Fruit fly (Drosophila melanogaster): Measurements from ENCODE around the gene Prp18.

The Prp18 gene

dm6 chr3R:19056884-19057283, 25.8 kb upstream of the Prp18 start:
- TF ChIP-seq noc (tag; optimal IDR thresholded peaks at IDR 0.05), result no peak

- TF ChIP-seq noc (tag; optimal IDR thresholded peaks at IDR 0.05), result no peak
Observed at dm6 chr3R:19054839-19055238, 23.8 kb upstream of the Prp18 start.

- no peak for TF ChIP-seq noc (tag; optimal IDR thresholded peaks at IDR 0.05)
Observed at dm6 chr3R:19052475-19052874, 21.4 kb upstream of the Prp18 start.

- TF ChIP-seq noc (tag; optimal IDR thresholded peaks at IDR 0.05), result peak; percentile 48
Observed at dm6 chr3R:19051247-19051646, 20.2 kb upstream of the Prp18 start.

- TF ChIP-seq noc (tag; optimal IDR thresholded peaks at IDR 0.05), result no peak
Observed at dm6 chr3R:19044638-19045037, 13.6 kb upstream of the Prp18 start.

- no peak for TF ChIP-seq noc (tag; optimal IDR thresholded peaks at IDR 0.05)
Observed at dm6 chr3R:19040685-19041084, 9.6 kb upstream of the Prp18 start.

- no peak for TF ChIP-seq noc (tag; optimal IDR thresholded peaks at IDR 0.05)
Observed at dm6 chr3R:19036521-19037142, 5.6 kb upstream of the Prp18 start.

- no peak for TF ChIP-seq noc (tag; optimal IDR thresholded peaks at IDR 0.05)
Observed at dm6 chr3R:19033238-19033637, 2.2 kb upstream of the Prp18 start, which contains the start of gene CG6026. CG6026 (plus strand) TSS chr3R:19033538.

- TF ChIP-seq noc (tag; optimal IDR thresholded peaks at IDR 0.05), result peak; percentile 78
Observed at dm6 chr3R:19028758-19029157, 2.3 kb downstream of the Prp18 start, which contains the start of the genes GatA and P5cr. GatA (minus strand) TSS chr3R:19028857. P5cr (plus strand) TSS chr3R:19028931.

dm6 chr3R:19027165-19027564, 3.9 kb downstream of the Prp18 start, which contains the start of gene NP15.6:
NP15.6 (plus strand) TSS chr3R:19027368.
- TF ChIP-seq noc (tag; optimal IDR thresholded peaks at IDR 0.05), result no peak

dm6 chr3R:19024761-19025160, 6.3 kb downstream of the Prp18 start, which contains the start of gene CG14285:
CG14285 (plus strand) TSS chr3R:19025099.
- TF ChIP-seq noc (tag; optimal IDR thresholded peaks at IDR 0.05), result no peak

dm6 chr3R:19023862-19024261, 7.2 kb downstream of the Prp18 start, which contains the start of the genes CG6005 and CG14286:
CG6005 (minus strand) TSS chr3R:19024030.
CG14286 (plus strand) TSS chr3R:19024092.
- no peak for TF ChIP-seq noc (tag; optimal IDR thresholded peaks at IDR 0.05)

- no peak for TF ChIP-seq noc (tag; optimal IDR thresholded peaks at IDR 0.05)
Observed at dm6 chr3R:19017318-19018043, 13.6 kb downstream of the Prp18 start.

dm6 chr3R:19015423-19015810, 15.7 kb downstream of the Prp18 start:
- TF ChIP-seq noc (tag; optimal IDR thresholded peaks at IDR 0.05), result no peak

dm6 chr3R:19014742-19015422, 16.2 kb downstream of the Prp18 start:
- no peak for TF ChIP-seq noc (tag; optimal IDR thresholded peaks at IDR 0.05)

dm6 chr3R:19014027-19014426, 17.0 kb downstream of the Prp18 start:
- TF ChIP-seq noc (tag; optimal IDR thresholded peaks at IDR 0.05), result no peak
